Worm (Caenorhabditis elegans) whole organism, young adult: ENCODE results near the gene C28H8.3.
A peak's percentile ranks its signal among the peaks of the same experiment; 100 is the strongest.

Source experiments
- B0261.1 ChIP-seq: sonication (generic microtip); optimal IDR thresholded peaks from 2 replicates; lab custom pipeline; 2016; ENCODE audit warnings: mild to moderate bottlenecking, missing genetic modification characterization, moderate library complexity, missing compliant biosample characterization
- F22D6.2 ChIP-seq: sonication (generic microtip); optimal IDR thresholded peaks from 2 replicates; lab custom pipeline; 2016; ENCODE audit warnings: mild to moderate bottlenecking, missing genetic modification characterization, missing compliant biosample characterization
- F23B12.7 ChIP-seq: sonication (generic microtip); optimal IDR thresholded peaks from 2 replicates; lab custom pipeline; 2017; ENCODE audit warnings: missing genetic modification characterization, mild to moderate bottlenecking, missing compliant biosample characterization, antibody characterized with exemption, moderate library complexity; ENCODE audit not compliant: insufficient read depth
- F37B4.10 ChIP-seq: fragments of 200-800 bp; sonication (Bioruptor generic); IDR thresholded peaks from 2 replicates; pipeline ENCODE4 v1.3.6; 2022; ENCODE audit warnings: missing genetic modification characterization, missing compliant biosample characterization
- F52B5.7 ChIP-seq: sonication (generic microtip); optimal IDR thresholded peaks from 2 replicates; lab custom pipeline; 2016; ENCODE audit warnings: mild to moderate bottlenecking, missing genetic modification characterization, missing compliant biosample characterization
- F55B11.4 ChIP-seq: sonication (generic microtip); optimal IDR thresholded peaks from 2 replicates; lab custom pipeline; 2016; ENCODE audit warnings: missing compliant biosample characterization, missing genetic modification characterization, borderline replicate concordance; ENCODE audit not compliant: insufficient read depth
- F57A8.1 ChIP-seq: fragments of 200-800 bp; sonication (Bioruptor generic); optimal IDR thresholded peaks from 2 replicates; lab custom pipeline; 2018; ENCODE audit warnings: mild to moderate bottlenecking, missing genetic modification characterization, moderate library complexity, missing compliant biosample characterization
- T26A5.8 ChIP-seq: sonication (generic microtip); optimal IDR thresholded peaks from 2 replicates; lab custom pipeline; 2016; ENCODE audit warnings: missing genetic modification characterization, missing compliant biosample characterization
- Y53F4B.3 ChIP-seq: fragments of 200-800 bp; sonication (Bioruptor generic); IDR thresholded peaks from 2 replicates; pipeline ENCODE4 v1.3.6; 2022; ENCODE audit warnings: missing genetic modification reagents, missing genetic modification characterization, missing compliant biosample characterization
- Y95B8A.8 ChIP-seq: fragments of 200-800 bp; sonication (Bioruptor generic); IDR thresholded peaks from 2 replicates; pipeline ENCODE4 v1.3.6; 2022; ENCODE audit warnings: missing genetic modification reagents, missing genetic modification characterization, missing compliant biosample characterization
- ama-1 ChIP-seq, 3 experiments: fragments of 150-350 bp in 1 of 3; sonication (generic microtip) in 2 of 3; optimal IDR thresholded peaks; 2 replicates each; lab custom pipeline; 2014 to 2018; ENCODE audit warnings: missing biosample characterization in 2 of 3, missing genetic modification characterization in 2 of 3, missing genetic modification reagents in 2 of 3
- aptf-2 ChIP-seq: fragments of 200-800 bp; sonication (Bioruptor generic); conservative IDR thresholded peaks from 2 replicates; pipeline ENCODE4 v1.3.6; 2022; ENCODE audit warnings: missing genetic modification reagents, missing genetic modification characterization, missing compliant biosample characterization
- aptf-3 ChIP-seq: fragments of 200-800 bp; sonication (Bioruptor generic); IDR thresholded peaks from 2 replicates; pipeline ENCODE4 v1.3.6; 2022; ENCODE audit warnings: missing genetic modification characterization, missing compliant biosample characterization
- bed-1 ChIP-seq: fragments of 200-800 bp; sonication (Bioruptor generic); IDR thresholded peaks from 2 replicates; pipeline ENCODE4 v1.3.6; 2022; ENCODE audit warnings: missing genetic modification reagents, missing genetic modification characterization, missing compliant biosample characterization
- ccch-3 ChIP-seq: fragments of 200-800 bp; sonication (Bioruptor generic); optimal IDR thresholded peaks from 2 replicates; lab custom pipeline; 2018; ENCODE audit warnings: mild to moderate bottlenecking, missing genetic modification characterization, missing compliant biosample characterization
- cebp-1 ChIP-seq, 2 experiments: fragments of 200-800 bp in 1 of 2; sonication (Bioruptor generic) in 1 of 2; sonication (generic microtip) in 1 of 2; IDR thresholded peaks in 1 of 2; optimal IDR thresholded peaks in 1 of 2; 2 replicates each; pipeline versions ENCODE4 v1.3.6 to Lab custom; 2017 to 2022; ENCODE audit warnings: missing compliant biosample characterization in 2 of 2, missing genetic modification characterization in 2 of 2, mild to moderate bottlenecking in 1 of 2, missing genetic modification reagents in 1 of 2, moderate library complexity in 1 of 2
- ceh-27 ChIP-seq: fragments of 200-800 bp; sonication (Bioruptor generic); optimal IDR thresholded peaks from 2 replicates; lab custom pipeline; 2018; ENCODE audit warnings: mild to moderate bottlenecking, missing genetic modification characterization, moderate library complexity, missing compliant biosample characterization
- ceh-79 ChIP-seq: sonication (generic microtip); optimal IDR thresholded peaks from 2 replicates; lab custom pipeline; 2017; ENCODE audit warnings: mild to moderate bottlenecking, missing genetic modification characterization, missing compliant biosample characterization
- egrh-3 ChIP-seq: fragments of 200-800 bp; sonication (Bioruptor generic); IDR thresholded peaks from 2 replicates; pipeline ENCODE4 v1.3.6; 2022; ENCODE audit warnings: missing genetic modification reagents, missing genetic modification characterization, missing compliant biosample characterization
- ekl-4 ChIP-seq: fragments of 200-800 bp; sonication (Bioruptor generic); IDR thresholded peaks from 2 replicates; pipeline ENCODE4 v1.3.6; 2022; ENCODE audit warnings: missing genetic modification reagents, missing genetic modification characterization, missing compliant biosample characterization
- fkh-3 ChIP-seq: sonication (generic microtip); optimal IDR thresholded peaks from 2 replicates; lab custom pipeline; 2016; ENCODE audit warnings: mild to moderate bottlenecking, missing genetic modification characterization, missing compliant biosample characterization
- gei-17 ChIP-seq: fragments of 200-800 bp; sonication (Bioruptor generic); optimal IDR thresholded peaks from 2 replicates; lab custom pipeline; 2018; ENCODE audit warnings: mild to moderate bottlenecking, missing genetic modification characterization, missing compliant biosample characterization
- him-1 ChIP-seq: sonication (generic microtip); optimal IDR thresholded peaks from 2 replicates; lab custom pipeline; 2016; ENCODE audit warnings: missing genotype, missing genetic modification reagents, missing genetic modification characterization, missing compliant biosample characterization
- hlh-26 ChIP-seq: fragments of 200-800 bp; sonication (Bioruptor generic); conservative IDR thresholded peaks from 2 replicates; pipeline ENCODE4 v1.3.6; 2022; ENCODE audit warnings: missing genetic modification reagents, missing genetic modification characterization, missing compliant biosample characterization
- hsf-1 ChIP-seq: fragments of 200-800 bp; sonication (Bioruptor generic); IDR thresholded peaks from 2 replicates; pipeline ENCODE4 v1.3.6; 2022; ENCODE audit warnings: missing genetic modification reagents, missing genetic modification characterization, missing compliant biosample characterization
- let-607 ChIP-seq, 2 experiments: fragments of 200-800 bp in 1 of 2; sonication (Bioruptor generic) in 1 of 2; sonication (generic microtip) in 1 of 2; optimal IDR thresholded peaks; 2 replicates each; lab custom pipeline; 2016 to 2018; ENCODE audit warnings: mild to moderate bottlenecking in 2 of 2, missing compliant biosample characterization in 2 of 2, missing genetic modification characterization in 2 of 2, moderate library complexity in 2 of 2, missing genotype in 1 of 2
- madf-3 ChIP-seq: fragments of 200-800 bp; sonication (Bioruptor generic); IDR thresholded peaks from 2 replicates; pipeline ENCODE4 v1.3.6; 2022; ENCODE audit warnings: missing genetic modification reagents, missing genetic modification characterization, missing compliant biosample characterization
- madf-6 ChIP-seq: fragments of 200-800 bp; sonication (Bioruptor generic); IDR thresholded peaks from 2 replicates; pipeline ENCODE4 v1.3.6; 2022; ENCODE audit warnings: missing genetic modification reagents, missing genetic modification characterization, missing compliant biosample characterization
- mxl-1 ChIP-seq: sonication (generic microtip); optimal IDR thresholded peaks from 2 replicates; lab custom pipeline; 2016; ENCODE audit warnings: missing genetic modification characterization, missing compliant biosample characterization
- nfya-2 ChIP-seq: fragments of 200-800 bp; sonication (Bioruptor generic); IDR thresholded peaks from 2 replicates; pipeline ENCODE4 v1.3.6; 2022; ENCODE audit warnings: missing genetic modification reagents, missing genetic modification characterization, missing compliant biosample characterization
- nfyb-1 ChIP-seq: fragments of 200-800 bp; sonication (Bioruptor generic); IDR thresholded peaks from 2 replicates; pipeline ENCODE4 v1.3.6; 2022; ENCODE audit warnings: missing genetic modification reagents, missing genetic modification characterization, missing compliant biosample characterization
- nhr-120 ChIP-seq: fragments of 200-800 bp; sonication (Bioruptor generic); IDR thresholded peaks from 2 replicates; pipeline ENCODE4 v1.3.6; 2022; ENCODE audit warnings: missing genetic modification characterization, missing compliant biosample characterization
- nhr-27 ChIP-seq: fragments of 200-800 bp; sonication (Bioruptor generic); optimal IDR thresholded peaks from 2 replicates; lab custom pipeline; 2018; ENCODE audit warnings: mild to moderate bottlenecking, missing genetic modification characterization, moderate library complexity, missing compliant biosample characterization
- pbrm-1 ChIP-seq: fragments of 200-800 bp; sonication (Bioruptor generic); IDR thresholded peaks from 2 replicates; pipeline ENCODE4 v1.3.6; 2022; ENCODE audit warnings: missing genetic modification reagents, missing genetic modification characterization, missing compliant biosample characterization
- rec-8 ChIP-seq, 2 experiments: sonication (generic microtip); optimal IDR thresholded peaks; 2 replicates each; lab custom pipeline; 2016; ENCODE audit warnings: mild to moderate bottlenecking in 2 of 2, missing genetic modification characterization in 2 of 2, missing genetic modification reagents in 2 of 2, missing genotype in 2 of 2, missing biosample characterization in 1 of 2, missing compliant biosample characterization in 1 of 2, moderate library complexity in 1 of 2
- sea-2 ChIP-seq: fragments of 200-800 bp; sonication (Bioruptor generic); IDR thresholded peaks from 2 replicates; pipeline ENCODE4 v1.3.6; 2022; ENCODE audit warnings: missing genetic modification characterization, missing compliant biosample characterization
- snpc-1.1 ChIP-seq: sonication (generic microtip); optimal IDR thresholded peaks from 2 replicates; lab custom pipeline; 2017; ENCODE audit warnings: missing genetic modification characterization, mild to moderate bottlenecking, missing compliant biosample characterization, antibody characterized with exemption, moderate library complexity, missing genotype, missing genetic modification reagents; ENCODE audit not compliant: insufficient read depth
- snpc-1.3 ChIP-seq: sonication (generic microtip); optimal IDR thresholded peaks from 2 replicates; lab custom pipeline; 2017; ENCODE audit warnings: missing genetic modification characterization, mild to moderate bottlenecking, missing compliant biosample characterization, antibody characterized with exemption, moderate library complexity, missing genotype, missing genetic modification reagents; ENCODE audit not compliant: insufficient read depth
- snpc-4 ChIP-seq, 5 experiments: fragments of 150-350 bp in 1 of 5; sonication (generic microtip) in 4 of 5; optimal IDR thresholded peaks; 2 replicates each; lab custom pipeline; 2014 to 2018; ENCODE audit warnings: missing genetic modification characterization in 5 of 5, missing biosample characterization in 3 of 5, antibody characterized with exemption in 2 of 5, mild to moderate bottlenecking in 2 of 5, missing compliant biosample characterization in 2 of 5, missing genotype in 2 of 5, moderate library complexity in 2 of 5, missing genetic modification reagents in 1 of 5
- unc-62 ChIP-seq: fragments of 150-350 bp; optimal IDR thresholded peaks from 2 replicates; lab custom pipeline; 2014; ENCODE audit warnings: missing biosample characterization, missing genetic modification reagents, missing genetic modification characterization
- zfh-2 ChIP-seq: fragments of 200-800 bp; sonication (Bioruptor generic); conservative IDR thresholded peaks from 2 replicates; pipeline ENCODE4 v1.3.6; 2022; ENCODE audit warnings: missing genetic modification reagents, missing genetic modification characterization, missing compliant biosample characterization
- ztf-25 ChIP-seq: fragments of 200-800 bp; sonication (Bioruptor generic); IDR thresholded peaks from 2 replicates; pipeline ENCODE4 v1.3.6; 2022; ENCODE audit warnings: missing genetic modification reagents, missing genetic modification characterization, missing compliant biosample characterization

Gene C28H8.3

DNA sequence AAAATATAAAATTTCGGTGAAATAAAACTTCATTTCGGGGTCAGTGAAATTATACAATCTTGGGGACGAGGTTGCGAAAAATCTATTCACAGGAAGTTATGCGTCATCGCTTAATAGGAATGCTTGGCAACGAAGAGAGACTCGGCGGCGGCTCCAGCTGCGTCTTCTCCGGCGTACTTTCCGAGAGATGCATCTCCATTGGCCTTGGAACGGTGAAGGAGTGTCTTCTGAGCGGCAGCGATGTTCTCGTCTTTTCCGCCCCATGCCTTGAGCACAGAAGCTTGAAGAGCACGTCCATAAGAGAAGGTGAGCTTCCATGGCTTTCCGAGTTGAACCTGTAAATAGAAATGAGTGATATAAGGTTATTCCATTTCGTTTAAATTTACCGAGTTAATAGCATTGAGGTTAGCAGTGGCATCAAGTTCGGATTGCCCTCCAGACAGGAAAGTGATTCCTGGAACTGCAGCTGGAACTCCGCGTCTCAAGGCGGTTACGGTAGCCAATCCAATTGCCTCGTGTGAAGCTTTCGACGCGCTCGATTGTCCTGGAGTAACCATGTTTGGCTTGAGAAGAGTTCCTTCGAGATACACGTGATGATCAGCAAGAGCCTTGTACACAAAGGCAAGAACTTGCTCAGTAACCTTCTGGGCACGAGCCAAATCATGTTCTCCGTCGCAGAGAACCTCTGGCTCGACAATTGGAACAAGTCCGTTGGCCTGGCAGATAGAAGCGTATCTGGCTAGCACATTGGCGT, 33.7 kb upstream of the C28H8.3 start:
- 0 out of 2 replicates have a peak, but pooled peaks have one; percentile 4 for TF ChIP-seq pbrm-1 (GFP tag; lab: Robert Waterston, UW)
- TF ChIP-seq nhr-27 = no peak
- TF ChIP-seq F22D6.2 (tag; lab: Kevin White, UChicago) = no peak
- no peak for TF ChIP-seq bed-1 (GFP tag; lab: Robert Waterston, UW)
- no peak for TF ChIP-seq ztf-25 (GFP tag; lab: Robert Waterston, UW)
- no peak for TF ChIP-seq B0261.1 (tag; lab: Kevin White, UChicago)
- no peak for TF ChIP-seq aptf-3
- no peak for TF ChIP-seq mxl-1 (tag; lab: Kevin White, UChicago)
- TF ChIP-seq fkh-3 (tag; lab: Kevin White, UChicago) = no peak
- TF ChIP-seq rec-8 (tag; optimal IDR thresholded peaks at IDR 0.05; lab: Kevin White, UChicago) = no peak
- no peak for TF ChIP-seq ceh-79
- TF ChIP-seq snpc-1.1 (tag; lab: Kevin White, UChicago) = no peak
- no peak for TF ChIP-seq F23B12.7 (tag; lab: Kevin White, UChicago)
- TF ChIP-seq F57A8.1 (GFP tag; lab: Kevin White, UChicago) = no peak
- no peak for TF ChIP-seq snpc-4 (GFP tag; optimal IDR thresholded peaks at IDR 0.05; lab: Kevin White, UChicago)
- no peak for TF ChIP-seq snpc-4 (tag; optimal IDR thresholded peaks at IDR 0.05; lab: Kevin White, UChicago)
- TF ChIP-seq gei-17 = no peak
- no peak for TF ChIP-seq nfya-2 (GFP tag; lab: Robert Waterston, UW)
- no peak for TF ChIP-seq him-1 (tag; lab: Kevin White, UChicago)
- TF ChIP-seq ceh-27 = no peak
- TF ChIP-seq aptf-2 (GFP tag; lab: Robert Waterston, UW) = no peak
- TF ChIP-seq Y95B8A.8 (GFP tag; lab: Robert Waterston, UW) = no peak
- TF ChIP-seq T26A5.8 = no peak
- TF ChIP-seq hsf-1 (GFP tag; lab: Robert Waterston, UW) = no peak
- TF ChIP-seq zfh-2 (GFP tag; lab: Robert Waterston, UW) = peak; percentile 54; the same call in 1 of the 2 replicates
- no peak for TF ChIP-seq F55B11.4
- peak; percentile 51 for TF ChIP-seq ama-1 (optimal IDR thresholded peaks at IDR 0.05; lab: Kevin White, UChicago)
- TF ChIP-seq ama-1 (GFP tag; optimal IDR thresholded peaks at IDR 0.05; lab: Kevin White, UChicago) = no peak
- no peak for TF ChIP-seq ccch-3 (GFP tag; lab: Kevin White, UChicago)
- TF ChIP-seq unc-62 (GFP tag; lab: Kevin White, UChicago) = no peak
- 0 out of 2 replicates have a peak, but pooled peaks have one; percentile 10 for TF ChIP-seq ekl-4
- TF ChIP-seq F52B5.7 = no peak
- no peak for TF ChIP-seq nhr-120 (GFP tag; lab: Robert Waterston, UW)
- peak; percentile 28; the same call in 1 of the 2 replicates for TF ChIP-seq egrh-3 (GFP tag; lab: Robert Waterston, UW)
- no peak for TF ChIP-seq snpc-1.3 (tag; lab: Kevin White, UChicago)
- TF ChIP-seq hlh-26 (GFP tag; lab: Robert Waterston, UW) = no peak
- TF ChIP-seq let-607 (tag; optimal IDR thresholded peaks at IDR 0.05; lab: Kevin White, UChicago) = no peak
- TF ChIP-seq Y53F4B.3 (GFP tag; lab: Robert Waterston, UW) = no peak
- no peak for TF ChIP-seq sea-2 (GFP tag; lab: Robert Waterston, UW)
- TF ChIP-seq madf-6 (GFP tag; lab: Robert Waterston, UW) = no peak
- TF ChIP-seq madf-3 (GFP tag; lab: Robert Waterston, UW) = no peak
- TF ChIP-seq cebp-1 (GFP tag; IDR thresholded peaks at IDR 0.05; lab: Robert Waterston, UW) = no peak
- TF ChIP-seq cebp-1 (tag; optimal IDR thresholded peaks at IDR 0.05; lab: Kevin White, UChicago) = no peak
- no peak for TF ChIP-seq nfyb-1 (GFP tag; lab: Robert Waterston, UW)
- no peak for TF ChIP-seq F37B4.10
